Fruit fly (Drosophila melanogaster) whole organism, embryonic: Measurements from ENCODE around the gene CG10996.
A peak's percentile ranks its signal among the peaks of the same experiment; 100 is the strongest.

Experiments used
- CG10462 ChIP-seq: fragments of 200-800 bp; sonication (Bioruptor generic); optimal IDR thresholded peaks from 2 replicates; lab custom pipeline; 2016; ENCODE audit warnings: missing biosample characterization, missing genetic modification characterization
- CG10979 ChIP-seq: fragments of 200-800 bp; sonication (Bioruptor generic); optimal IDR thresholded peaks from 2 replicates; lab custom pipeline; 2018; ENCODE audit warnings: missing biosample characterization, mild to moderate bottlenecking, missing genetic modification characterization, moderate library complexity
- CG13287 ChIP-seq: fragments of 200-800 bp; sonication (Bioruptor generic); IDR thresholded peaks from 2 replicates; pipeline ENCODE4 v1.3.6; 2022; ENCODE audit warnings: missing biosample characterization, missing genetic modification characterization; ENCODE audit not compliant: partially characterized antibody
- CG13296 ChIP-seq: fragments of 200-800 bp; sonication (Bioruptor generic); optimal IDR thresholded peaks from 3 replicates; lab custom pipeline; 2018; ENCODE audit warnings: missing biosample characterization, mild to moderate bottlenecking, missing genetic modification characterization
- CG13894 ChIP-seq: fragments of 200-800 bp; sonication (Bioruptor generic); optimal IDR thresholded peaks from 3 replicates; lab custom pipeline; 2018; ENCODE audit warnings: missing biosample characterization, mild to moderate bottlenecking, missing genetic modification characterization, moderate library complexity
- CG15514 ChIP-seq: fragments of 200-800 bp; sonication (Bioruptor generic); optimal IDR thresholded peaks from 3 replicates; lab custom pipeline; 2017; ENCODE audit warnings: missing biosample characterization, missing genetic modification characterization, mild to moderate bottlenecking, moderate library complexity, missing genetic modification reagents
- CG15696 ChIP-seq: fragments of 200-800 bp; sonication (Bioruptor generic); optimal IDR thresholded peaks from 2 replicates; lab custom pipeline; 2019; ENCODE audit warnings: missing biosample characterization, mild to moderate bottlenecking, missing genetic modification characterization, moderate library complexity
- CG16779 ChIP-seq: fragments of 200-800 bp; sonication (Bioruptor generic); IDR thresholded peaks from 2 replicates; pipeline ENCODE4 v1.3.6; 2022; ENCODE audit warnings: missing biosample characterization, missing genetic modification characterization
- CG17385 ChIP-seq: fragments of 200-800 bp; sonication (Bioruptor generic); optimal IDR thresholded peaks from 3 replicates; lab custom pipeline; 2018; ENCODE audit warnings: missing biosample characterization, mild to moderate bottlenecking, missing genetic modification characterization
- CG1792 ChIP-seq: fragments of 200-800 bp; sonication (Bioruptor generic); optimal IDR thresholded peaks from 2 replicates; lab custom pipeline; 2016; ENCODE audit warnings: missing biosample characterization, missing genetic modification characterization
- CG33557 ChIP-seq: fragments of 200-800 bp; sonication (Bioruptor generic); optimal IDR thresholded peaks from 2 replicates; lab custom pipeline; 2019; ENCODE audit warnings: missing biosample characterization, mild to moderate bottlenecking, missing genetic modification characterization, moderate library complexity
- CG34376 ChIP-seq: fragments of 200-800 bp; sonication (Bioruptor generic); optimal IDR thresholded peaks from 2 replicates; lab custom pipeline; 2018; ENCODE audit warnings: missing biosample characterization, mild to moderate bottlenecking, missing genetic modification characterization
- CG3847 ChIP-seq: fragments of 200-800 bp; sonication (Bioruptor generic); IDR thresholded peaks from 2 replicates; pipeline ENCODE4 v1.3.6; 2022; ENCODE audit warnings: missing biosample characterization, missing genetic modification characterization
- CG4854 ChIP-seq: fragments of 200-800 bp; sonication (Bioruptor generic); optimal IDR thresholded peaks from 2 replicates; lab custom pipeline; 2016; ENCODE audit warnings: missing biosample characterization, missing genetic modification characterization, inconsistent platforms
- CG7963 ChIP-seq: fragments of 200-800 bp; sonication (Bioruptor generic); IDR thresholded peaks from 3 replicates; pipeline ENCODE4 v1.3.6; 2022; ENCODE audit warnings: missing biosample characterization, missing genetic modification characterization; ENCODE audit not compliant: partially characterized antibody
- CG8089 ChIP-seq: fragments of 200-800 bp; sonication (Bioruptor generic); optimal IDR thresholded peaks from 3 replicates; lab custom pipeline; 2016; ENCODE audit warnings: missing biosample characterization, missing genetic modification characterization
- CG8281 ChIP-seq: fragments of 200-800 bp; sonication (Bioruptor generic); optimal IDR thresholded peaks from 2 replicates; lab custom pipeline; 2018; ENCODE audit warnings: missing biosample characterization, mild to moderate bottlenecking, missing genetic modification characterization, moderate library complexity
- CG8478 ChIP-seq: fragments of >200 bp; optimal IDR thresholded peaks from 2 replicates; lab custom pipeline; 2018
- CG9817 ChIP-seq: fragments of 200-800 bp; sonication (Bioruptor generic); optimal IDR thresholded peaks from 2 replicates; lab custom pipeline; 2018; ENCODE audit warnings: missing biosample characterization, mild to moderate bottlenecking, missing genetic modification characterization, moderate library complexity
- Dfd ChIP-seq, 2 experiments: fragments of >200 bp; optimal IDR thresholded peaks; 2 replicates each; lab custom pipeline; 2017; ENCODE audit warnings: missing biosample characterization in 2 of 2, missing genetic modification characterization in 2 of 2
- Dp ChIP-seq: fragments of 200-800 bp; sonication (Bioruptor generic); optimal IDR thresholded peaks from 2 replicates; lab custom pipeline; 2018; ENCODE audit warnings: missing biosample characterization, mild to moderate bottlenecking, missing genetic modification characterization, moderate library complexity
- Ets97D ChIP-seq: fragments of 200-800 bp; sonication (Bioruptor generic); optimal IDR thresholded peaks from 3 replicates; lab custom pipeline; 2016; ENCODE audit warnings: missing biosample characterization, missing genetic modification characterization
- Gug ChIP-seq: fragments of 200-800 bp; sonication (Bioruptor generic); IDR thresholded peaks from 4 replicates; pipeline ENCODE4 v1.3.6; 2022; ENCODE audit warnings: missing biosample characterization, missing genetic modification characterization
- HLH4C ChIP-seq: fragments of 200-800 bp; sonication (Bioruptor generic); IDR thresholded peaks from 3 replicates; pipeline ENCODE4 v1.3.6; 2022; ENCODE audit warnings: missing biosample characterization, missing genetic modification characterization; ENCODE audit not compliant: partially characterized antibody
- Lhr ChIP-seq: fragments of 200-800 bp; sonication (Bioruptor generic); optimal IDR thresholded peaks from 3 replicates; lab custom pipeline; 2017; ENCODE audit warnings: mild to moderate bottlenecking, missing biosample characterization, missing genetic modification reagents, missing genetic modification characterization
- Lpt ChIP-seq: fragments of >200 bp; optimal IDR thresholded peaks from 2 replicates; lab custom pipeline; 2018; ENCODE audit warnings: missing biosample characterization, missing genetic modification characterization
- Myb ChIP-seq: fragments of 200-800 bp; sonication (Bioruptor generic); optimal IDR thresholded peaks from 2 replicates; lab custom pipeline; 2016; ENCODE audit warnings: missing biosample characterization, missing genetic modification characterization
- Scr ChIP-seq: fragments of 200-800 bp; sonication (Bioruptor generic); IDR thresholded peaks from 2 replicates; pipeline ENCODE4 v1.3.6; 2022; ENCODE audit warnings: missing biosample characterization, missing genetic modification characterization; ENCODE audit not compliant: partially characterized antibody
- Vsx1 ChIP-seq: fragments of 200-800 bp; sonication (Bioruptor generic); optimal IDR thresholded peaks from 2 replicates; lab custom pipeline; 2017; ENCODE audit warnings: missing biosample characterization, mild to moderate bottlenecking, missing genetic modification characterization, missing genetic modification reagents
- cad ChIP-seq: fragments of >200 bp; optimal IDR thresholded peaks from 2 replicates; lab custom pipeline; 2017; ENCODE audit warnings: missing biosample characterization, missing genetic modification characterization
- caup ChIP-seq: fragments of 200-800 bp; sonication (Bioruptor generic); optimal IDR thresholded peaks from 3 replicates; lab custom pipeline; 2017; ENCODE audit warnings: missing biosample characterization, mild to moderate bottlenecking, missing genetic modification characterization, moderate library complexity; ENCODE audit not compliant: severe bottlenecking
- chif ChIP-seq, 2 experiments: fragments of 200-800 bp; sonication (Bioruptor generic); optimal IDR thresholded peaks; 3 replicates each; lab custom pipeline; 2016; ENCODE audit warnings: missing biosample characterization in 2 of 2, missing genetic modification characterization in 2 of 2
- ci ChIP-seq: fragments of 200-800 bp; sonication (Bioruptor generic); IDR thresholded peaks from 3 replicates; pipeline ENCODE4 v1.3.6; 2022; ENCODE audit warnings: missing biosample characterization, missing genetic modification characterization
- crp ChIP-seq, 2 experiments: fragments of 200-800 bp; sonication (Bioruptor generic); optimal IDR thresholded peaks; 2 replicates in 1 of 2; 3 replicates in 1 of 2; lab custom pipeline; 2017; ENCODE audit warnings: missing biosample characterization in 2 of 2, missing genetic modification characterization in 2 of 2, mild to moderate bottlenecking in 1 of 2, moderate library complexity in 1 of 2
- cwo ChIP-seq: fragments of 200-800 bp; sonication (Bioruptor generic); optimal IDR thresholded peaks from 3 replicates; lab custom pipeline; 2017; ENCODE audit warnings: missing biosample characterization, missing genetic modification characterization, mild to moderate bottlenecking, moderate library complexity, missing genetic modification reagents
- emc ChIP-seq: fragments of 200-800 bp; sonication (Bioruptor generic); optimal IDR thresholded peaks from 2 replicates; lab custom pipeline; 2016; ENCODE audit warnings: missing biosample characterization, missing genetic modification characterization
- fd3F ChIP-seq: fragments of 200-800 bp; sonication (Bioruptor generic); optimal IDR thresholded peaks from 2 replicates; lab custom pipeline; 2018; ENCODE audit warnings: missing biosample characterization, mild to moderate bottlenecking, missing genetic modification characterization, moderate library complexity
- fu2 ChIP-seq: fragments of 200-800 bp; sonication (Bioruptor generic); optimal IDR thresholded peaks from 2 replicates; lab custom pipeline; 2016; ENCODE audit warnings: missing biosample characterization, missing genetic modification characterization
- knrl ChIP-seq: fragments of 200-800 bp; sonication (Bioruptor generic); IDR thresholded peaks from 3 replicates; pipeline ENCODE4 v1.3.6; 2022; ENCODE audit warnings: missing biosample characterization, missing genetic modification characterization; ENCODE audit not compliant: partially characterized antibody
- lab ChIP-seq: fragments of 200-800 bp; sonication (Bioruptor generic); optimal IDR thresholded peaks from 3 replicates; lab custom pipeline; 2017; ENCODE audit warnings: missing biosample characterization, missing genetic modification characterization, mild to moderate bottlenecking, moderate library complexity, missing genetic modification reagents
- lbe ChIP-seq: fragments of 200-800 bp; sonication (Bioruptor generic); optimal IDR thresholded peaks from 2 replicates; lab custom pipeline; 2016; ENCODE audit warnings: missing biosample characterization, mild to moderate bottlenecking, missing genetic modification characterization
- nau ChIP-seq: fragments of 200-800 bp; sonication (Bioruptor generic); optimal IDR thresholded peaks from 3 replicates; lab custom pipeline; 2017; ENCODE audit warnings: missing biosample characterization, mild to moderate bottlenecking, missing genetic modification characterization, missing genetic modification reagents
- ro ChIP-seq: fragments of 200-800 bp; sonication (Bioruptor generic); IDR thresholded peaks from 2 replicates; pipeline ENCODE4 v1.3.6; 2022; ENCODE audit warnings: missing biosample characterization, missing genetic modification characterization
- slbo ChIP-seq: fragments of 200-800 bp; sonication (Bioruptor generic); IDR thresholded peaks from 2 replicates; pipeline ENCODE4 v1.3.6; 2022; ENCODE audit warnings: missing biosample characterization, missing genetic modification characterization
- tap ChIP-seq: fragments of 200-800 bp; optimal IDR thresholded peaks from 3 replicates; lab custom pipeline; 2019; ENCODE audit warnings: missing biosample characterization, mild to moderate bottlenecking, missing genetic modification characterization, moderate library complexity
- tio ChIP-seq: fragments of 200-800 bp; sonication (Bioruptor generic); optimal IDR thresholded peaks from 2 replicates; lab custom pipeline; 2017; ENCODE audit warnings: missing biosample characterization, missing genetic modification characterization, inconsistent platforms
- wek ChIP-seq: fragments of 200-800 bp; sonication (Bioruptor generic); optimal IDR thresholded peaks from 3 replicates; lab custom pipeline; 2018; ENCODE audit warnings: missing biosample characterization, mild to moderate bottlenecking, missing genetic modification characterization, moderate library complexity
- wor ChIP-seq: fragments of 200-800 bp; sonication (Bioruptor generic); IDR thresholded peaks from 2 replicates; pipeline ENCODE4 v1.3.6; 2022; ENCODE audit warnings: missing biosample characterization, missing genetic modification characterization

CG10996 gene

dm6 chrX:13781739-13782502 is 15.5 kb downstream of the CG10996 start, which contains the start of the genes CtsB and amrt (continued):
- TF ChIP-seq emc (GFP tag; lab: Kevin White, UChicago) (no peak), CG10462 (no peak), lab (peak; percentile 53), CG8478 (lab: Kevin White, UChicago) (no peak), fu2 (GFP tag; lab: Kevin White, UChicago) (peak; percentile 56), wor (GFP tag; lab: Robert Waterston, UW) (no peak), CG3847 (GFP tag; lab: Robert Waterston, UW) (peak; percentile 60), wek (GFP tag; lab: Kevin White, UChicago) (no peak), tio (GFP tag; lab: Kevin White, UChicago) (no peak), CG4854 (peak; percentile 12), HLH4C (GFP tag; lab: Robert Waterston, UW) (peak; percentile 76), CG13894 (tag; lab: Kevin White, UChicago) (no peak), tap (tag; lab: Kevin White, UChicago) (no peak), Gug (GFP tag; lab: Robert Waterston, UW) (no peak; the same call in 3 of the 4 replicates), CG7963 (GFP tag; lab: Robert Waterston, UW) (peak; percentile 55; the same call in 1 of the 3 replicates), ci (GFP tag; lab: Robert Waterston, UW) (no peak), nau (GFP tag; lab: Kevin White, UChicago) (no peak), CG16779 (GFP tag; lab: Robert Waterston, UW) (no peak), cad (no peak), Dp (GFP tag; lab: Kevin White, UChicago) (peak; percentile 45), knrl (peak; percentile 92; the same call in 2 of the 3 replicates), CG13296 (GFP tag; lab: Kevin White, UChicago) (no peak), ro (no peak), CG34376 (GFP tag; lab: Kevin White, UChicago) (peak; percentile 51), slbo (GFP tag; lab: Robert Waterston, UW) (peak; percentile 68), Scr (GFP tag; lab: Robert Waterston, UW) (peak; percentile 89), Lpt (GFP tag; lab: Kevin White, UChicago) (no peak), CG9817 (tag; lab: Kevin White, UChicago) (peak; percentile 45), crp (GFP tag; optimal IDR thresholded peaks at IDR 0.05; lab: Kevin White, UChicago) (peak in 1 of 2 experiments; percentile 65), Myb (GFP tag; lab: Kevin White, UChicago) (peak; percentile 52), chif (GFP tag; optimal IDR thresholded peaks at IDR 0.05; lab: Kevin White, UChicago) (peak; percentile 23 to 33), CG15514 (GFP tag; lab: Kevin White, UChicago) (peak; percentile 79), CG15696 (peak; percentile 49), CG1792 (GFP tag; lab: Kevin White, UChicago) (peak; percentile 42), CG17385 (GFP tag; lab: Kevin White, UChicago) (peak; percentile 21), Vsx1 (GFP tag; lab: Kevin White, UChicago) (no peak), caup (GFP tag; lab: Kevin White, UChicago) (peak; percentile 28), Ets97D (peak; percentile 56), CG8281 (no peak), lbe (peak; percentile 56), CG10979 (peak; percentile 38), CG13287 (GFP tag; lab: Robert Waterston, UW) (peak; percentile 84), Lhr (GFP tag; lab: Kevin White, UChicago) (peak; percentile 42), Dfd (GFP tag; optimal IDR thresholded peaks at IDR 0.05; lab: Kevin White, UChicago) (no peak), cwo (no peak), CG33557 (peak; percentile 36), CG8089 (GFP tag; lab: Kevin White, UChicago) (peak; percentile 46), fd3F (GFP tag; lab: Kevin White, UChicago) (no peak)
